Worm (Caenorhabditis elegans): ENCODE results near the gene vpat-1.

ce11 chrX:1081927-1082326 is 35.9 kb upstream of the vpat-1 start:
- no peak for TF ChIP-seq aly-2 (tag; optimal IDR thresholded peaks at IDR 0.05)
- TF ChIP-seq elt-3 (tag; optimal IDR thresholded peaks at IDR 0.05) = no peak
- no peak for TF ChIP-seq skn-1 (tag; optimal IDR thresholded peaks at IDR 0.05)
- no peak for TF ChIP-seq pqm-1 (tag; optimal IDR thresholded peaks at IDR 0.05)
- no peak for TF ChIP-seq pha-4 (tag; optimal IDR thresholded peaks at IDR 0.05)
- no peak for TF ChIP-seq fkh-10 (GFP tag; optimal IDR thresholded peaks at IDR 0.05)

Data from whole organism, L3 larva.